Worm (Caenorhabditis elegans) whole organism, midembryonic: ENCODE data around the gene F23H11.5.

Source experiments
- T22C8.4 ChIP-seq: fragments of 200-800 bp; sonication (Bioruptor generic); IDR thresholded peaks from 2 replicates; pipeline ENCODE4 v1.3.6; 2022; ENCODE audit warnings: missing genetic modification characterization, missing compliant biosample characterization
- cog-1 ChIP-seq: sonication (generic microtip); optimal IDR thresholded peaks from 2 replicates; lab custom pipeline; 2016; ENCODE audit warnings: missing genetic modification characterization, missing compliant biosample characterization
- flt-1 ChIP-seq: fragments of 200-800 bp; sonication (Bioruptor generic); IDR thresholded peaks from 2 replicates; pipeline ENCODE4 v1.3.6; 2022; ENCODE audit warnings: missing genetic modification characterization, missing compliant biosample characterization
- klf-2 ChIP-seq: fragments of 200-800 bp; sonication (Bioruptor generic); conservative IDR thresholded peaks from 2 replicates; pipeline ENCODE4 v1.3.6; 2022; ENCODE audit warnings: missing genetic modification reagents, missing genetic modification characterization, missing compliant biosample characterization
- med-1 ChIP-seq: sonication (generic microtip); optimal IDR thresholded peaks from 2 replicates; lab custom pipeline; 2017; ENCODE audit warnings: missing genetic modification characterization, mild to moderate bottlenecking, missing compliant biosample characterization, antibody characterized with exemption, missing genetic modification reagents; ENCODE audit not compliant: insufficient read depth
- ref-1 ChIP-seq: fragments of 200-800 bp; sonication (Bioruptor generic); conservative IDR thresholded peaks from 2 replicates; pipeline ENCODE4 v1.3.6; 2022; ENCODE audit warnings: missing genetic modification reagents, missing genetic modification characterization, missing compliant biosample characterization
- tab-1 ChIP-seq: fragments of 200-800 bp; sonication (Bioruptor generic); IDR thresholded peaks from 2 replicates; pipeline ENCODE4 v1.3.6; 2022; ENCODE audit warnings: missing genetic modification characterization, missing compliant biosample characterization
- ztf-23 ChIP-seq: fragments of 200-800 bp; sonication (Bioruptor generic); IDR thresholded peaks from 2 replicates; pipeline ENCODE4 v1.3.6; 2022; ENCODE audit warnings: missing genetic modification reagents, missing genetic modification characterization, missing compliant biosample characterization
- ztf-29 ChIP-seq: fragments of 200-800 bp; sonication (Bioruptor generic); IDR thresholded peaks from 2 replicates; pipeline ENCODE4 v1.3.6; 2022; ENCODE audit warnings: missing genetic modification reagents, missing genetic modification characterization, missing compliant biosample characterization

The F23H11.5 gene

DNA sequence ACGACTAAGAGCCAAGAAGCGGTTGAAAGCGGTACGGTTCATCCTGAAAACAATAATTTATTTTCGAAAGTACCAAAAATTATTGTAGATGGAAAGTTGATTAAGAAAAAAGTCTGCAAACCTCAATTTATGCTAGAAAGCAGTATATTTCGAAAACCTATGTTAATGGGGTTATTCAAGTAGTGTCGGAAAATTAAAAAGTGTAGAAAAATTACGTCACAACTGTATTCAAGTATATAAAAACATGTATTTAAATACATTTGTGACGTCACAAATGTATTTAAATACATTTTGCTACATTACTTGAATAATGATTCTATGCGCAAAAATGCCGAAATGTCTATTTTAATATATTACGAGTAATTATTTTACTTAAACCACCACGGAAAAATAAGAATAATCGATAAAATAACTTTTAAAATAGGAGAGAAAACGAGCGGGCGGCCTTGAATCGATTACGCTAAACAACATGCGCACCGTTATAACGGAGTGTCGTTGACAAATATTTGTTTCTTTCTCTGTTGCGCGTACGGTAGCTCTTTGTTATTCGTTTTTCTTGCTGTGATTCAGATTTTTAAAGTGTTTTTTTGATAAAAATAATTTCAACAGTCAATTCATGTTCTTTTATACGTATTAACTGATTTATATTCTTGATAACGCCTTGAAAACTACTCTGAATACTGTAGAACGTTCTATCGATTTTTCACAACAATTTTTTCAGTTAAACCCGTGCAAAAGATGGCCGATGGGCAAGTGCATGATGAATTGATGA, at the start of gene F23H11.5, which contains the start of gene bra-2:
F23H11.5 (minus strand) TSS at position 51 of the 772 bp plus-strand sequence.
bra-2 (plus strand) TSS at position 722 of the 772 bp plus-strand sequence.
- TF ChIP-seq flt-1 (GFP tag; lab: Robert Waterston, UW) (no peak), tab-1 (no peak), ztf-23 (GFP tag; lab: Robert Waterston, UW) (no peak), med-1 (no peak), T22C8.4 (GFP tag; lab: Robert Waterston, UW) (no peak), klf-2 (no peak), cog-1 (no peak), ztf-29 (GFP tag; lab: Robert Waterston, UW) (no peak), ref-1 (no peak)

DNA sequence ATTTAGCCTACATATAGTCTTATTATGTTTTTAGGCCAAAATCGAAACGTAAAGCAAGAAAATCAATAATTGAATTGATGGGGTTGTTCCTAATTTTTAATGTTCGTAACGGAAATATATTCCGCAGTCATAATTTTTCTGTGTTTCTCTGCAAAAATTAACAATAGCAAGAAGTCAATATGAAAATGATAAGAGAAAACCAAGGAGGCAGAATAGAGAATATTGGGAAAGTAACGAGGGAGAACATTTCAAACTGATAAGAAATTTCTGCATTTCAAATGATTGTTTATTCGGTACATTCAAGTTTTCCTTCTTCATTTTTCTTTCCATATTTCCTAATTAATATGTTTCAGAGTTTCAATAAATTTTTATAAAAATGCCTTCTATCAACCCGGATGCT, 45.6 kb upstream of the F23H11.5 start, which contains the start of gene fbxa-54:
fbxa-54 (plus strand) TSS at position 354 of the 400 bp plus-strand sequence.
- TF ChIP-seq ztf-29 (GFP tag; lab: Robert Waterston, UW) (no peak), ztf-23 (GFP tag; lab: Robert Waterston, UW) (no peak), tab-1 (no peak), med-1 (no peak), T22C8.4 (GFP tag; lab: Robert Waterston, UW) (no peak), flt-1 (GFP tag; lab: Robert Waterston, UW) (no peak), klf-2 (no peak)

DNA sequence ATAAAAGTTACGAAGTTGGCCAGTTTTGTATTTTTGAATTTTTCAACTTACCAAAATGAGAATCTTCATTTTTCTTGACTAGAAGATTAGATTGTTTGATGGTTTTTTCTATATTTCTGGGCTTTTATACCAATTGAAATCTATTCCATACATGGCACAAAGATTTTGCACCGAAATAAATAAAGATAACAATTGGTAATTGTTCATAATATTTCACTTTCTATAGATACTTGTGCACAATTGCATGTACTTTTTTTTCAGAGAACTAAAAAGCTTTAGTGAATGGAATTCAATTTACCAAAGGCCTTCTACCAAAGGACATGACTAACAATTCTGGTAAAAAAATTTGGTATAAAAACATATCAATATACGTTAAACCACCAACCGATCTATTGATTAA, 44.2 kb upstream of the F23H11.5 start, which contains the start of the genes T12B5.15 and T12B5.14:
T12B5.15 (minus strand) TSS at position 101 of the 400 bp plus-strand sequence.
T12B5.14 (plus strand) TSS at position 321 of the 400 bp plus-strand sequence.
- TF ChIP-seq klf-2, result no peak
- TF ChIP-seq cog-1, result no peak
- no peak for TF ChIP-seq med-1
- no peak for TF ChIP-seq ztf-29 (GFP tag; lab: Robert Waterston, UW)

ce11 chrIII:952184-952583, 41.8 kb upstream of the F23H11.5 start, which contains the start of gene fbxa-10:
TSS of gene fbxa-10 (plus strand) at chrIII:952390.
- no peak for TF ChIP-seq ztf-29 (GFP tag; lab: Robert Waterston, UW)
- TF ChIP-seq med-1, result no peak
- TF ChIP-seq klf-2, result no peak
- TF ChIP-seq flt-1 (GFP tag; lab: Robert Waterston, UW), result no peak
- no peak for TF ChIP-seq T22C8.4 (GFP tag; lab: Robert Waterston, UW)
- no peak for TF ChIP-seq ztf-23 (GFP tag; lab: Robert Waterston, UW)
- no peak for TF ChIP-seq ref-1
- no peak for TF ChIP-seq cog-1
- TF ChIP-seq tab-1, result no peak

- TF ChIP-seq klf-2, result no peak
- no peak for TF ChIP-seq ztf-29 (GFP tag; lab: Robert Waterston, UW)
- no peak for TF ChIP-seq med-1
- TF ChIP-seq cog-1, result no peak
- TF ChIP-seq T22C8.4 (GFP tag; lab: Robert Waterston, UW), result no peak
- TF ChIP-seq ztf-23 (GFP tag; lab: Robert Waterston, UW), result no peak
- no peak for TF ChIP-seq ref-1
- TF ChIP-seq flt-1 (GFP tag; lab: Robert Waterston, UW), result no peak
- TF ChIP-seq tab-1, result no peak
These were observed 40.1 kb upstream of the F23H11.5 start, which contains the start of the genes fbxa-67 and fbxa-11 for ce11 chrIII:950472-950871. TSS of gene fbxa-67 (minus strand) at chrIII:950670. TSS of gene fbxa-11 (plus strand) at chrIII:950869.

- no peak for TF ChIP-seq klf-2
- TF ChIP-seq T22C8.4 (GFP tag; lab: Robert Waterston, UW), result no peak
- no peak for TF ChIP-seq ztf-29 (GFP tag; lab: Robert Waterston, UW)
- TF ChIP-seq cog-1, result no peak
- no peak for TF ChIP-seq flt-1 (GFP tag; lab: Robert Waterston, UW)
- TF ChIP-seq tab-1, result no peak
- no peak for TF ChIP-seq ref-1
- TF ChIP-seq med-1, result no peak
- TF ChIP-seq ztf-23 (GFP tag; lab: Robert Waterston, UW), result no peak
These were observed 35.9 kb upstream of the F23H11.5 start, which contains the start of gene fbxa-60 for ce11 chrIII:946250-946725. TSS of gene fbxa-60 (minus strand) at chrIII:946300.

- TF ChIP-seq flt-1 (GFP tag; lab: Robert Waterston, UW), result no peak
- no peak for TF ChIP-seq ref-1
- no peak for TF ChIP-seq T22C8.4 (GFP tag; lab: Robert Waterston, UW)
- no peak for TF ChIP-seq med-1
- no peak for TF ChIP-seq ztf-23 (GFP tag; lab: Robert Waterston, UW)
- no peak for TF ChIP-seq tab-1
- TF ChIP-seq klf-2, result no peak
- no peak for TF ChIP-seq cog-1
- TF ChIP-seq ztf-29 (GFP tag; lab: Robert Waterston, UW), result no peak
These were observed 33.1 kb upstream of the F23H11.5 start, which contains the start of gene fbxa-59 for ce11 chrIII:943426-943927. TSS of gene fbxa-59 (minus strand) at chrIII:943476.

- TF ChIP-seq tab-1 (no peak), cog-1 (no peak), ztf-29 (GFP tag; lab: Robert Waterston, UW) (no peak), ztf-23 (GFP tag; lab: Robert Waterston, UW) (no peak), med-1 (no peak), klf-2 (no peak), flt-1 (GFP tag; lab: Robert Waterston, UW) (no peak), ref-1 (no peak), T22C8.4 (GFP tag; lab: Robert Waterston, UW) (no peak)
These were observed 31.6 kb upstream of the F23H11.5 start for ce11 chrIII:941958-942357.

DNA sequence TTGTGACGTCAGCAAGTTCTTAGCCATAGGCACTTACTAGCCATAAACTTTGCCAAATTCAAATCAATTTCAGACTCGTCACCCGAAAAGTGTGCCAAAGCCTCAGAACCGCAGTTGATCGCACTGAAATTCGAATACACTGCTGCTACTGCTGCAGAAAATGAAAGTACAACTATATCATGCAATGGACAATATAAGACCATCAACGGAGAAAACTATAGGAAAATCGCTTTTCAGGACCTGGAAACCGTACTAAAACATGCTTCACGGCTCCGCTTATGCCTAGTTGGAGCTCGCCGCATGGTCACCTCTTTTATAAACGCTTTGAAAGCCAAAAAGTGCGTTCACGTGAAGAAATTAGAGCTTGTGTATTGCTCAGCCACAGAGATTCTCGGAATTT, 28.2 kb upstream of the F23H11.5 start, which contains the start of gene fbxa-22:
fbxa-22 (plus strand) TSS at position 301 of the 400 bp plus-strand sequence.
- no peak for TF ChIP-seq ztf-23 (GFP tag; lab: Robert Waterston, UW)
- no peak for TF ChIP-seq ref-1
- no peak for TF ChIP-seq med-1
- TF ChIP-seq tab-1, result no peak

DNA sequence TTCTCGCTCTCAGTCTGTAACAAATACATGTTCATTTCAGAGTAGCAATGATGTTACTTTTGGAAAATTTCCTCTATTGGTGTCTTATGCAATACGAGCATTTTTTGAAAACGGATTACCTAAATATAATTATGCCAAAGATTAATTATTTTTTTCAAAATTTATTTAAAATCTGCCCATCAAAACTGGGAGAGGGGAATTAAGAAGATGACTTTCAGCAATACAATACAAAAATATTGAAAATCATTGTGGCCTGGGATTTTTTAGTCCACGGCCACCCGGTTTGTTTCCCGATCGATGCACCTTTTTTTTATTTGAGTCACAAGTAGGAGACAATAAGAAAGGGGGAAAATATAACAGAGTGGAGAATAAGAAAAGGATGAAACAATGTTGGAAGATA, 27.6 kb upstream of the F23H11.5 start, which contains the start of gene fbxa-56:
fbxa-56 (minus strand) TSS at position 101 of the 400 bp plus-strand sequence.
- TF ChIP-seq ztf-29 (GFP tag; lab: Robert Waterston, UW), result no peak
- TF ChIP-seq cog-1, result no peak
- TF ChIP-seq med-1, result no peak
